Worm (Caenorhabditis elegans): ENCODE results near the gene fbxa-18.

- TF ChIP-seq hpl-2 (GFP tag; optimal IDR thresholded peaks at IDR 0.05) = no peak
- no peak for TF ChIP-seq nhr-84 (tag; optimal IDR thresholded peaks at IDR 0.05)
- no peak for TF ChIP-seq Y116A8C.19 (tag; optimal IDR thresholded peaks at IDR 0.05; ENCODE audit: borderline replicate concordance)
- no peak for TF ChIP-seq unc-30 (tag; optimal IDR thresholded peaks at IDR 0.05)
These were observed 21.0 kb upstream of the fbxa-18 start for ce11 chrV:16121451-16121850.
